Worm (Caenorhabditis elegans) whole organism, L4/young adult: Measurements from ENCODE around the gene srz-96.

Source experiments
- W03F9.2 ChIP-seq: fragments of 150-350 bp; optimal IDR thresholded peaks from 2 replicates; lab custom pipeline; 2014; ENCODE audit warnings: missing biosample characterization, missing genetic modification characterization
- dao-5 ChIP-seq: sonication (generic microtip); optimal IDR thresholded peaks from 2 replicates; lab custom pipeline; 2016; ENCODE audit warnings: missing genotype, missing genetic modification characterization, moderate library complexity, missing compliant biosample characterization
- him-1 ChIP-seq: sonication (generic microtip); optimal IDR thresholded peaks from 2 replicates; lab custom pipeline; 2016; ENCODE audit warnings: missing genotype, missing genetic modification reagents, missing genetic modification characterization, missing compliant biosample characterization

DNA sequence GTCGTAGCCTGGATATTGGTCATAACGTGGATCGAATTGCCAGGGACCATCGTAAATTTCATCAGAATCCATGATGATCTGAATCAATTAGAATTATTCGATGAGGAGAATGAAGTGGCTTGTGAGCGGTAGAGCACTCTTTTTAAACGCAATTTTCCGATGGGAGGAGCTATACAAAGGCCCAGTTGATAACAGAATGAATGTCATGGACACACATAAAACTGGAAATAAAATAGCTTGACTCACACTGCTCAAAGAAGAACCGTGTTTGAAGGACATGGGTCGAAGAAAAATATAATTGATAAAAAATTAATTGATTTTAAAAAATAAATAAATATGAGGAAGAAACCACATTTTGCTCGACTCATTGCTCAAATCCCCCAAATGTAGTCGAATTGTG lies 9.0 kb downstream of the srz-96 start, which contains the start of gene Y68A4A.13:
- TF ChIP-seq W03F9.2 (tag; lab: Kevin White, UChicago) (no peak), him-1 (tag; lab: Kevin White, UChicago) (no peak), dao-5 (tag; lab: Kevin White, UChicago) (no peak)
